Fruit fly (Drosophila melanogaster) whole organism, embryonic: ENCODE data around the gene CG31459.

ENCODE experiments used
- ATbp ChIP-seq: fragments of 200-800 bp; sonication (Bioruptor generic); optimal IDR thresholded peaks from 2 replicates; lab custom pipeline; 2017; ENCODE audit warnings: missing biosample characterization, mild to moderate bottlenecking, missing genetic modification characterization, missing genetic modification reagents
- Atf3 ChIP-seq: fragments of 200-800 bp; sonication (Bioruptor generic); optimal IDR thresholded peaks from 3 replicates; lab custom pipeline; 2016; ENCODE audit warnings: missing biosample characterization, missing genetic modification characterization
- BEAF-32 ChIP-seq: fragments of 200-800 bp; sonication (Bioruptor generic); optimal IDR thresholded peaks from 3 replicates; lab custom pipeline; 2017; ENCODE audit warnings: missing biosample characterization, missing genetic modification characterization, mild to moderate bottlenecking, moderate library complexity, missing genetic modification reagents
- Bdp1 ChIP-seq: fragments of 200-800 bp; sonication (Bioruptor generic); optimal IDR thresholded peaks from 3 replicates; lab custom pipeline; 2016; ENCODE audit warnings: missing biosample characterization, missing genetic modification characterization
- Bgb ChIP-seq: fragments of 200-800 bp; sonication (Bioruptor generic); IDR thresholded peaks from 2 replicates; pipeline ENCODE4 v1.3.6; 2022; ENCODE audit warnings: missing biosample characterization, missing genetic modification characterization; ENCODE audit not compliant: partially characterized antibody
- Bteb2 ChIP-seq: fragments of 200-800 bp; sonication (Bioruptor generic); optimal IDR thresholded peaks from 2 replicates; lab custom pipeline; 2016; ENCODE audit warnings: missing biosample characterization, missing genetic modification characterization
- CG11456 ChIP-seq: fragments of 200-800 bp; sonication (Bioruptor generic); IDR thresholded peaks from 3 replicates; pipeline ENCODE4 v1.3.6; 2022; ENCODE audit warnings: missing biosample characterization, missing genetic modification characterization
- CG11504 ChIP-seq: fragments of 200-800 bp; sonication (Bioruptor generic); optimal IDR thresholded peaks from 3 replicates; lab custom pipeline; 2019; ENCODE audit warnings: missing biosample characterization, mild to moderate bottlenecking, missing genetic modification characterization, moderate library complexity
- CG12155 ChIP-seq: fragments of 200-800 bp; sonication (Bioruptor generic); optimal IDR thresholded peaks from 3 replicates; lab custom pipeline; 2016; ENCODE audit warnings: missing biosample characterization, missing genetic modification characterization
- CG12769 ChIP-seq: fragments of 200-800 bp; sonication (Bioruptor generic); optimal IDR thresholded peaks from 2 replicates; lab custom pipeline; 2019; ENCODE audit warnings: missing biosample characterization, mild to moderate bottlenecking, missing genetic modification characterization, moderate library complexity
- CG14710 ChIP-seq: fragments of 200-800 bp; sonication (Bioruptor generic); optimal IDR thresholded peaks from 3 replicates; lab custom pipeline; 2019; ENCODE audit warnings: missing biosample characterization, mild to moderate bottlenecking, missing genetic modification characterization, moderate library complexity
- CG17568 ChIP-seq: fragments of 200-800 bp; sonication (Bioruptor generic); optimal IDR thresholded peaks from 2 replicates; lab custom pipeline; 2018; ENCODE audit warnings: missing biosample characterization, mild to moderate bottlenecking, missing genetic modification characterization, moderate library complexity
- CG3281 ChIP-seq: fragments of 200-800 bp; sonication (Bioruptor generic); optimal IDR thresholded peaks from 3 replicates; lab custom pipeline; 2017; ENCODE audit warnings: missing biosample characterization, mild to moderate bottlenecking, missing genetic modification characterization
- CG5953 ChIP-seq: fragments of 200-800 bp; sonication (Bioruptor generic); IDR thresholded peaks from 2 replicates; pipeline ENCODE4 v1.3.6; 2022; ENCODE audit warnings: missing biosample characterization, missing genetic modification characterization
- CG6254 ChIP-seq: fragments of 200-800 bp; sonication (Bioruptor generic); optimal IDR thresholded peaks from 3 replicates; lab custom pipeline; 2017; ENCODE audit warnings: mild to moderate bottlenecking, missing biosample characterization, missing genetic modification reagents, missing genetic modification characterization
- CG6689 ChIP-seq: fragments of 200-800 bp; sonication (Bioruptor generic); IDR thresholded peaks from 2 replicates; pipeline ENCODE4 v1.3.6; 2022; ENCODE audit warnings: missing biosample characterization, missing genetic modification characterization
- CG7357 ChIP-seq: fragments of 200-800 bp; sonication (Bioruptor generic); IDR thresholded peaks from 3 replicates; pipeline ENCODE4 v1.3.6; 2022; ENCODE audit warnings: missing biosample characterization, missing genetic modification characterization
- CG7372 ChIP-seq: fragments of 200-800 bp; sonication (Bioruptor generic); IDR thresholded peaks from 2 replicates; pipeline ENCODE4 v1.3.6; 2022; ENCODE audit warnings: missing biosample characterization, missing genetic modification characterization
- CG8089 ChIP-seq: fragments of 200-800 bp; sonication (Bioruptor generic); optimal IDR thresholded peaks from 3 replicates; lab custom pipeline; 2016; ENCODE audit warnings: missing biosample characterization, missing genetic modification characterization
- CG8281 ChIP-seq: fragments of 200-800 bp; sonication (Bioruptor generic); optimal IDR thresholded peaks from 2 replicates; lab custom pipeline; 2018; ENCODE audit warnings: missing biosample characterization, mild to moderate bottlenecking, missing genetic modification characterization, moderate library complexity
- CG8478 ChIP-seq: fragments of >200 bp; optimal IDR thresholded peaks from 2 replicates; lab custom pipeline; 2018
- CTCF ChIP-seq: fragments of 200-800 bp; sonication (Bioruptor generic); optimal IDR thresholded peaks from 2 replicates; lab custom pipeline; 2017; ENCODE audit warnings: missing biosample characterization, mild to moderate bottlenecking, missing genetic modification characterization, moderate library complexity
- D19A ChIP-seq: fragments of 200-800 bp; optimal IDR thresholded peaks from 3 replicates; lab custom pipeline; 2019; ENCODE audit warnings: missing biosample characterization, mild to moderate bottlenecking, missing genetic modification characterization, moderate library complexity
- Dbx ChIP-seq: fragments of 200-800 bp; sonication (Bioruptor generic); IDR thresholded peaks from 3 replicates; pipeline ENCODE4 v1.3.6; 2022; ENCODE audit warnings: missing biosample characterization, missing genetic modification characterization
- Dip2 ChIP-seq: fragments of 200-800 bp; sonication (Bioruptor generic); IDR thresholded peaks from 2 replicates; pipeline ENCODE4 v1.3.6; 2022; ENCODE audit warnings: missing biosample characterization, missing genetic modification characterization
- Elba2 ChIP-seq: fragments of 200-800 bp; sonication (Bioruptor generic); optimal IDR thresholded peaks from 3 replicates; lab custom pipeline; 2016; ENCODE audit warnings: missing biosample characterization, missing genetic modification characterization
- H15 ChIP-seq: fragments of 200-800 bp; sonication (Bioruptor generic); IDR thresholded peaks from 3 replicates; pipeline ENCODE4 v1.3.6; 2022; ENCODE audit warnings: missing biosample characterization, missing genetic modification characterization
- Hey ChIP-seq: fragments of 200-800 bp; sonication (Bioruptor generic); optimal IDR thresholded peaks from 3 replicates; lab custom pipeline; 2018; ENCODE audit warnings: missing biosample characterization, mild to moderate bottlenecking, missing genetic modification characterization
- Mes4 ChIP-seq: fragments of 200-800 bp; sonication (Bioruptor generic); optimal IDR thresholded peaks from 2 replicates; lab custom pipeline; 2016; ENCODE audit warnings: missing biosample characterization, missing genetic modification characterization
- Myb ChIP-seq: fragments of 200-800 bp; sonication (Bioruptor generic); optimal IDR thresholded peaks from 2 replicates; lab custom pipeline; 2016; ENCODE audit warnings: missing biosample characterization, missing genetic modification characterization
- Nf-YC ChIP-seq: fragments of 200-800 bp; optimal IDR thresholded peaks from 3 replicates; lab custom pipeline; 2019; ENCODE audit warnings: missing biosample characterization, mild to moderate bottlenecking, missing genetic modification characterization, moderate library complexity
- Six4 ChIP-seq: fragments of 200-800 bp; sonication (Bioruptor generic); optimal IDR thresholded peaks from 2 replicates; lab custom pipeline; 2016; ENCODE audit warnings: missing biosample characterization, missing genetic modification characterization
- Tbp ChIP-seq: fragments of >200 bp; optimal IDR thresholded peaks from 2 replicates; lab custom pipeline; 2018; ENCODE audit warnings: missing biosample characterization, missing genetic modification characterization
- ab ChIP-seq: fragments of 200-800 bp; sonication (Bioruptor generic); optimal IDR thresholded peaks from 2 replicates; lab custom pipeline; 2016; ENCODE audit warnings: missing biosample characterization, missing genetic modification characterization
- cwo ChIP-seq: fragments of 200-800 bp; sonication (Bioruptor generic); optimal IDR thresholded peaks from 3 replicates; lab custom pipeline; 2017; ENCODE audit warnings: missing biosample characterization, missing genetic modification characterization, mild to moderate bottlenecking, moderate library complexity, missing genetic modification reagents
- dimm ChIP-seq: fragments of 200-800 bp; sonication (Bioruptor generic); IDR thresholded peaks from 2 replicates; pipeline ENCODE4 v1.3.6; 2022; ENCODE audit warnings: missing biosample characterization, missing genetic modification characterization
- gce ChIP-seq: fragments of 200-800 bp; sonication (Bioruptor generic); IDR thresholded peaks from 3 replicates; pipeline ENCODE4 v1.3.6; 2022; ENCODE audit warnings: missing biosample characterization, missing genetic modification characterization
- kay ChIP-seq: fragments of 200-800 bp; sonication (Bioruptor generic); optimal IDR thresholded peaks from 2 replicates; lab custom pipeline; 2016; ENCODE audit warnings: missing biosample characterization, missing genetic modification characterization
- phol ChIP-seq: fragments of 200-800 bp; sonication (Bioruptor generic); optimal IDR thresholded peaks from 3 replicates; lab custom pipeline; 2018; ENCODE audit warnings: missing biosample characterization, mild to moderate bottlenecking, missing genetic modification characterization, moderate library complexity
- pnt ChIP-seq: fragments of 200-800 bp; sonication (Bioruptor generic); optimal IDR thresholded peaks from 3 replicates; lab custom pipeline; 2016; ENCODE audit warnings: missing biosample characterization, missing genetic modification characterization
- schlank ChIP-seq: fragments of 200-800 bp; sonication (Bioruptor generic); optimal IDR thresholded peaks from 2 replicates; lab custom pipeline; 2018; ENCODE audit warnings: missing biosample characterization, mild to moderate bottlenecking, missing genetic modification characterization
- sima ChIP-seq: fragments of 200-800 bp; sonication (Bioruptor generic); optimal IDR thresholded peaks from 2 replicates; lab custom pipeline; 2016; ENCODE audit warnings: missing biosample characterization, missing genetic modification characterization
- slou ChIP-seq: fragments of 200-800 bp; sonication (Bioruptor generic); optimal IDR thresholded peaks from 3 replicates; lab custom pipeline; 2016; ENCODE audit warnings: missing biosample characterization, missing genetic modification characterization
- stc ChIP-seq: fragments of 200-800 bp; sonication (Bioruptor generic); IDR thresholded peaks from 2 replicates; pipeline ENCODE4 v1.3.6; 2022; ENCODE audit warnings: missing biosample characterization, missing genetic modification characterization
- sug ChIP-seq: fragments of 200-800 bp; optimal IDR thresholded peaks from 2 replicates; lab custom pipeline; 2019; ENCODE audit warnings: missing biosample characterization, mild to moderate bottlenecking, missing genetic modification characterization, moderate library complexity
- tin ChIP-seq: fragments of 200-800 bp; sonication (Bioruptor generic); optimal IDR thresholded peaks from 3 replicates; lab custom pipeline; 2016; ENCODE audit warnings: missing biosample characterization, missing genetic modification characterization
- tna ChIP-seq: fragments of 200-800 bp; sonication (Bioruptor generic); IDR thresholded peaks from 2 replicates; pipeline ENCODE4 v1.3.6; 2022; ENCODE audit warnings: missing biosample characterization, missing genetic modification characterization; ENCODE audit not compliant: partially characterized antibody
- z ChIP-seq: fragments of 200-800 bp; sonication (Bioruptor generic); IDR thresholded peaks from 3 replicates; pipeline ENCODE4 v1.3.6; 2022; ENCODE audit warnings: missing biosample characterization, missing genetic modification characterization
- zfh2 ChIP-seq: fragments of 200-800 bp; sonication (Bioruptor generic); optimal IDR thresholded peaks from 2 replicates; lab custom pipeline; 2016; ENCODE audit warnings: missing biosample characterization, missing genetic modification characterization

CG31459 gene

dm6 chr3R:19843888-19844287 lies 3.2 kb downstream of the CG31459 start (continued):
- TF ChIP-seq CG14710 (peak; percentile 35), phol (tag; lab: Kevin White, UChicago) (peak; percentile 43), tna (GFP tag; lab: Robert Waterston, UW) (no peak), CG11504 (tag; lab: Kevin White, UChicago) (peak; percentile 10)
- TF ChIP-seq, all 482 proteins: peak for 15

dm6 chr3R:19846870-19847590 lies 6.4 kb downstream of the CG31459 start, which contains the start of gene MICU3:
Gene MICU3, plus strand, starts transcription at chr3R:19847311.
- TF ChIP-seq CG17568 (GFP tag; lab: Kevin White, UChicago) (no peak), sima (GFP tag; lab: Kevin White, UChicago) (no peak), pnt (peak; percentile 40), CG6689 (GFP tag; lab: Robert Waterston, UW) (peak; percentile 66), Bgb (peak; percentile 76), CTCF (peak; percentile 27), CG7372 (GFP tag; lab: Robert Waterston, UW) (peak; percentile 50; the same call in 1 of the 2 replicates), CG6254 (GFP tag; lab: Kevin White, UChicago) (no peak), zfh2 (GFP tag; lab: Kevin White, UChicago) (peak; percentile 75), ATbp (GFP tag; lab: Kevin White, UChicago) (no peak), CG5953 (GFP tag; lab: Robert Waterston, UW) (0 out of 2 replicates have a peak, but pooled peaks have one; percentile 13), kay (GFP tag; lab: Kevin White, UChicago) (peak; percentile 47), Myb (peak; percentile 46), CG12769 (tag; lab: Kevin White, UChicago) (peak; percentile 20), sug (tag; lab: Kevin White, UChicago) (peak; percentile 1), CG11456 (peak; percentile 80), Dbx (GFP tag; lab: Robert Waterston, UW) (peak; percentile 56; the same call in 1 of the 3 replicates), CG8478 (no peak), slou (GFP tag; lab: Kevin White, UChicago) (no peak), schlank (tag; lab: Kevin White, UChicago) (no peak), Atf3 (GFP tag; lab: Kevin White, UChicago) (peak; percentile 52), stc (GFP tag; lab: Robert Waterston, UW) (0 out of 2 replicates have a peak, but pooled peaks have one; percentile 9), phol (tag; lab: Kevin White, UChicago) (peak; percentile 74), CG7357 (GFP tag; lab: Robert Waterston, UW) (0 out of 3 replicates have a peak, but pooled peaks have one; percentile 17), CG12155 (GFP tag; lab: Kevin White, UChicago) (peak; percentile 56), dimm (GFP tag; lab: Robert Waterston, UW) (no peak), Nf-YC (tag; lab: Kevin White, UChicago) (peak; percentile 3), Mes4 (peak; percentile 37), tin (peak; percentile 68), Tbp (GFP tag; lab: Kevin White, UChicago) (no peak), H15 (no peak), Bdp1 (GFP tag; lab: Kevin White, UChicago) (peak; percentile 65), gce (GFP tag; lab: Robert Waterston, UW) (no peak), Elba2 (GFP tag; lab: Kevin White, UChicago) (peak; percentile 19), CG8089 (GFP tag; lab: Kevin White, UChicago) (peak; percentile 44), Bteb2 (GFP tag; lab: Kevin White, UChicago) (peak; percentile 15), z (GFP tag; lab: Robert Waterston, UW) (no peak), cwo (peak; percentile 16), Hey (tag; lab: Kevin White, UChicago) (no peak), Six4 (GFP tag; lab: Kevin White, UChicago) (peak; percentile 69), Dip2 (no peak), CG3281 (GFP tag; lab: Kevin White, UChicago) (peak; percentile 43), ab (GFP tag; lab: Kevin White, UChicago) (peak; percentile 17), BEAF-32 (peak; percentile 87), D19A (no peak), CG8281 (tag; lab: Kevin White, UChicago) (peak; percentile 16)
